Fruit fly (Drosophila melanogaster) whole organism, wandering third instar larva: ENCODE measurements around the gene Tbcc.

Experiments used
- Abd-B ChIP-seq: fragments of >200 bp; optimal IDR thresholded peaks from 2 replicates; lab custom pipeline; 2017; ENCODE audit warnings: missing biosample characterization, missing genetic modification characterization
- CG32264 ChIP-seq: fragments of 200-800 bp; sonication (Bioruptor generic); optimal IDR thresholded peaks from 2 replicates; lab custom pipeline; 2016; ENCODE audit warnings: missing biosample characterization, missing genetic modification characterization
- GATAd ChIP-seq: sonication (Bioruptor generic); optimal IDR thresholded peaks from 2 replicates; lab custom pipeline; 2016; ENCODE audit warnings: missing biosample characterization, missing genetic modification characterization
- HLH106 ChIP-seq: fragments of 200-800 bp; optimal IDR thresholded peaks from 3 replicates; lab custom pipeline; 2019; ENCODE audit warnings: missing biosample characterization, mild to moderate bottlenecking, missing genetic modification characterization, moderate library complexity
- Hr78 ChIP-seq: fragments of >200 bp; optimal IDR thresholded peaks from 2 replicates; lab custom pipeline; 2017; ENCODE audit warnings: missing biosample characterization, missing genetic modification characterization
- Mio ChIP-seq: sonication (Bioruptor generic); optimal IDR thresholded peaks from 2 replicates; lab custom pipeline; 2016; ENCODE audit warnings: missing biosample characterization, missing genetic modification characterization
- N ChIP-seq: fragments of >200 bp; optimal IDR thresholded peaks from 2 replicates; lab custom pipeline; 2018; ENCODE audit warnings: missing biosample characterization, missing external identifiers, missing genetic modification characterization
- brk ChIP-seq: fragments of 200-800 bp; sonication (Bioruptor generic); optimal IDR thresholded peaks from 2 replicates; lab custom pipeline; 2016; ENCODE audit warnings: missing biosample characterization, mild to moderate bottlenecking, missing genetic modification characterization
- foxo ChIP-seq, 2 experiments: fragments of 200-800 bp; sonication (Bioruptor generic); optimal IDR thresholded peaks; 2 replicates in 1 of 2; 3 replicates in 1 of 2; lab custom pipeline; 2016 to 2017; ENCODE audit warnings: missing biosample characterization in 2 of 2, missing genetic modification characterization in 2 of 2
- h ChIP-seq: fragments of 200-800 bp; sonication (Bioruptor generic); optimal IDR thresholded peaks from 3 replicates; lab custom pipeline; 2016; ENCODE audit warnings: missing biosample characterization, mild to moderate bottlenecking, missing genetic modification characterization
- sage ChIP-seq: fragments of 200-800 bp; sonication (Bioruptor generic); optimal IDR thresholded peaks from 2 replicates; lab custom pipeline; 2016; ENCODE audit warnings: missing biosample characterization, mild to moderate bottlenecking, missing genetic modification characterization

- TF ChIP-seq Mio (GFP tag; lab: Kevin White, UChicago) (no peak), CG32264 (no peak), Abd-B (GFP tag; lab: Kevin White, UChicago) (no peak), h (GFP tag; lab: Kevin White, UChicago) (no peak), sage (GFP tag; lab: Kevin White, UChicago) (no peak), Hr78 (GFP tag; lab: Kevin White, UChicago) (no peak), GATAd (no peak), brk (GFP tag; lab: Kevin White, UChicago) (no peak), N (GFP tag; lab: Kevin White, UChicago) (no peak), HLH106 (tag; lab: Kevin White, UChicago) (peak; percentile 30), foxo (GFP tag; optimal IDR thresholded peaks at IDR 0.05; lab: Kevin White, UChicago) (peak in 1 of 2 experiments; percentile 7)
These were observed 10.3 kb upstream of the Tbcc start, which contains the start of gene Naprt for dm6 chr2L:4197913-4198319.
